Worm (Caenorhabditis elegans) whole organism, L1 larva: ENCODE data around the gene nprt-1.

ENCODE experiments used
- C04F5.9 ChIP-seq: sonication (generic microtip); optimal IDR thresholded peaks from 2 replicates; lab custom pipeline; 2016; ENCODE audit warnings: missing genetic modification characterization, missing compliant biosample characterization
- nhr-12 ChIP-seq: sonication (generic microtip); optimal IDR thresholded peaks from 2 replicates; lab custom pipeline; 2017; ENCODE audit warnings: missing biosample characterization, missing genetic modification characterization

- TF ChIP-seq C04F5.9 (tag; lab: Kevin White, UChicago) (no peak), nhr-12 (tag; lab: Kevin White, UChicago) (no peak)
These were observed 3.6 kb downstream of the nprt-1 start, which contains the start of gene dml-1 for ce11 chrIV:2886655-2887054.
